Fruit fly (Drosophila melanogaster): ENCODE results near the gene CG14329.

The CG14329 gene

dm6 chr3R:17604198-17604879 lies 4.8 kb upstream of the CG14329 start:
- TF ChIP-seq CG17801 (GFP tag; optimal IDR thresholded peaks at IDR 0.05; ENCODE audit: partially characterized antibody), result no peak

- TF ChIP-seq CG17801 (GFP tag; optimal IDR thresholded peaks at IDR 0.05; ENCODE audit: partially characterized antibody), result no peak
These were observed 4.1 kb upstream of the CG14329 start for dm6 chr3R:17604880-17605667.

- no peak for TF ChIP-seq CG17801 (GFP tag; optimal IDR thresholded peaks at IDR 0.05; ENCODE audit: partially characterized antibody)
These were observed 3.3 kb upstream of the CG14329 start, which contains the start of gene sll for dm6 chr3R:17605872-17606271. Gene sll, plus strand, starts transcription at chr3R:17606106.

- TF ChIP-seq CG17801 (GFP tag; optimal IDR thresholded peaks at IDR 0.05; ENCODE audit: partially characterized antibody), result no peak
These were observed 2.3 kb downstream of the CG14329 start, which contains the start of gene Edg91 for dm6 chr3R:17611411-17611810. Gene Edg91, minus strand, starts transcription at chr3R:17611511.

dm6 chr3R:17611836-17612235 lies 2.7 kb downstream of the CG14329 start:
- TF ChIP-seq CG17801 (GFP tag; optimal IDR thresholded peaks at IDR 0.05; ENCODE audit: partially characterized antibody), result no peak

- no peak for TF ChIP-seq CG17801 (GFP tag; optimal IDR thresholded peaks at IDR 0.05; ENCODE audit: partially characterized antibody)
These were observed 3.4 kb downstream of the CG14329 start, which contains the start of gene CG34281 for dm6 chr3R:17612587-17612986. Gene CG34281, plus strand, starts transcription at chr3R:17612887.

- TF ChIP-seq CG17801 (GFP tag; optimal IDR thresholded peaks at IDR 0.05; ENCODE audit: partially characterized antibody), result no peak
These were observed 4.4 kb downstream of the CG14329 start, which contains the start of gene CG14327 for dm6 chr3R:17613549-17613948. Gene CG14327, plus strand, starts transcription at chr3R:17613709.

dm6 chr3R:17615076-17615475 lies 5.9 kb downstream of the CG14329 start:
- TF ChIP-seq CG17801 (GFP tag; optimal IDR thresholded peaks at IDR 0.05; ENCODE audit: partially characterized antibody), result no peak

- TF ChIP-seq CG17801 (GFP tag; optimal IDR thresholded peaks at IDR 0.05; ENCODE audit: partially characterized antibody), result no peak
These were observed 6.6 kb downstream of the CG14329 start for dm6 chr3R:17615746-17616145.

dm6 chr3R:17616541-17616940 lies 7.4 kb downstream of the CG14329 start:
- no peak for TF ChIP-seq CG17801 (GFP tag; optimal IDR thresholded peaks at IDR 0.05; ENCODE audit: partially characterized antibody)

dm6 chr3R:17617121-17617975 lies 8.2 kb downstream of the CG14329 start:
- no peak for TF ChIP-seq CG17801 (GFP tag; optimal IDR thresholded peaks at IDR 0.05; ENCODE audit: partially characterized antibody)

- no peak for TF ChIP-seq CG17801 (GFP tag; optimal IDR thresholded peaks at IDR 0.05; ENCODE audit: partially characterized antibody)
These were observed 8.8 kb downstream of the CG14329 start for dm6 chr3R:17617976-17618308.

- TF ChIP-seq CG17801 (GFP tag; optimal IDR thresholded peaks at IDR 0.05; ENCODE audit: partially characterized antibody), result no peak
These were observed 9.6 kb downstream of the CG14329 start, which contains the start of the genes CG14324 and CG14326 for dm6 chr3R:17618699-17619150. Gene CG14324, minus strand, starts transcription at chr3R:17618799. Gene CG14326, plus strand, starts transcription at chr3R:17619100.

dm6 chr3R:17619726-17620282 lies 10.6 kb downstream of the CG14329 start:
- TF ChIP-seq CG17801 (GFP tag; optimal IDR thresholded peaks at IDR 0.05; ENCODE audit: partially characterized antibody), result peak; percentile 95
